Fruit fly (Drosophila melanogaster): ENCODE data around the gene CG3808.
A peak's percentile ranks its signal among the peaks of the same experiment; 100 is the strongest.

The CG3808 gene

DNA sequence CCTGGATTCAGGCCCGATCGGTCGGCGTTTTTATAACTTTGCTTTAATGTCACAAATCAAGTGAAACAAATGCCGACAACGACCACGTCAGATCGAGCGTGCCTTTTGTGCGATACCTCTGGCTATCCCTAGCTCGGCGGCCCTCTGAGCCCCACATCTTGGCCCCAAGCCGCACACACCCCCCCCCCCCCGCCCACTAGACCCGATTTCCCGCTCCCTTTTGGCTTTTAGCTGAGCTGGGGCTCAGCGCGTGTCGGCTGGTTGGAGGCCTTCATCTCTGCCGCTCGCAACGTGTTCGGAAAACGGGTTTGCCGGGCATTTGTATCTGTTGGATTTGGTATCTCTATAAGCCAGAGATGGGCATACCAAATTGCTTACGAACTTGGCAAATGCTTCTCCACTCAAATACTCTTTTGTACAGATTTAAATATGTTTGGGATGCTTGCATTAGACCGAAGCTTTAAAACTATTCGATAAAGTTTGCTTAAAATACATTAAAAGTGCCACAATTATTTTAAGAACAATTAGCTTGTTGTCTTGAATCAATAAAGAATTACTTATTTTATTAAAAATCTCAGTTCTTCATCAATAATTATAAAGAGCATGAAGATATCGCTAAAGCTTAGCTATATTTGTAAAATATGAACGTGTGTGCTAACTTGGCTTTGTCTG lies 15.9 kb upstream of the CG3808 start:
- no peak for TF ChIP-seq CG12768 (GFP tag; optimal IDR thresholded peaks at IDR 0.05)
- TF ChIP-seq cic (GFP tag; optimal IDR thresholded peaks at IDR 0.05): no peak
- no peak for TF ChIP-seq Crg-1 (GFP tag; optimal IDR thresholded peaks at IDR 0.05)
- no peak for TF ChIP-seq pad (GFP tag; optimal IDR thresholded peaks at IDR 0.05)
- no peak for TF ChIP-seq CG7045 (GFP tag; optimal IDR thresholded peaks at IDR 0.05)
- no peak for TF ChIP-seq CG11617 (GFP tag; optimal IDR thresholded peaks at IDR 0.05)
- TF ChIP-seq CG5204 (GFP tag; optimal IDR thresholded peaks at IDR 0.05): no peak
- TF ChIP-seq Clk (GFP tag; optimal IDR thresholded peaks at IDR 0.05): no peak
- TF ChIP-seq Mnt (GFP tag; optimal IDR thresholded peaks at IDR 0.05): no peak
- TF ChIP-seq bab1 (GFP tag; optimal IDR thresholded peaks at IDR 0.05): no peak
- TF ChIP-seq tj (GFP tag; optimal IDR thresholded peaks at IDR 0.05): no peak

dm6 chr3L:19015454-19016054 lies 15.1 kb upstream of the CG3808 start:
- TF ChIP-seq cic (GFP tag; optimal IDR thresholded peaks at IDR 0.05) (peak; percentile 97), CG12768 (GFP tag; optimal IDR thresholded peaks at IDR 0.05) (peak; percentile 49), CG5204 (GFP tag; optimal IDR thresholded peaks at IDR 0.05) (no peak), tj (GFP tag; optimal IDR thresholded peaks at IDR 0.05) (no peak), ovo (GFP tag; optimal IDR thresholded peaks at IDR 0.05) (no peak), pad (GFP tag; optimal IDR thresholded peaks at IDR 0.05) (no peak), Clk (GFP tag; optimal IDR thresholded peaks at IDR 0.05) (no peak), CG14711 (tag; optimal IDR thresholded peaks at IDR 0.05) (no peak), Mnt (GFP tag; optimal IDR thresholded peaks at IDR 0.05) (peak; percentile 17), kay (GFP tag; ENCODE audit: borderline replicate concordance) (peak; percentile 93), cnc (optimal IDR thresholded peaks at IDR 0.05) (no peak), CG1620 (GFP tag; optimal IDR thresholded peaks at IDR 0.05) (no peak), CG11617 (GFP tag; optimal IDR thresholded peaks at IDR 0.05) (no peak), CG7045 (GFP tag; optimal IDR thresholded peaks at IDR 0.05) (peak; percentile 23), Hr96 (GFP tag; optimal IDR thresholded peaks at IDR 0.05) (peak; percentile 33), Crg-1 (GFP tag; optimal IDR thresholded peaks at IDR 0.05) (no peak), toe (GFP tag; optimal IDR thresholded peaks at IDR 0.05) (no peak), bab1 (GFP tag; optimal IDR thresholded peaks at IDR 0.05) (no peak), CG7101 (tag; optimal IDR thresholded peaks at IDR 0.05) (no peak), CG33017 (tag; optimal IDR thresholded peaks at IDR 0.05) (no peak)

DNA sequence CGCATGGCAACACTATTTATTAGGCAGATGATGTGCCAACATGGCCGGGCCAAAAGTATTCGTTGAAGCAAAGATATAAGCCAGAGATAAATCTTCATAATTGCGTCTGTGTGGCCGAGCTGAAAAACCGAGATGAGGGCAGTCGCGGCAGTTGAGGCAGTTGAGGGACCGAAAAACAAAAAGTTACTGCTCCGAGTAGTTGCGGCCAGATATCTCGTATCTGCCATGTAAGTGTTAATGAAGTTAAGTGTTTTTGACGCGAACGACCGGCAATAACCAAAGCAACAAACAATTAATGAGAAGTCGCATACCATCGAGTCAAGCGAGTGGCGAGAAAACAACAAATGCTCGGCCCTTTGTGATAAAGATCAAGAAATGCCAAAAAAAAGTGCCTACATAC lies 14.4 kb upstream of the CG3808 start:
- TF ChIP-seq Crg-1 (GFP tag; optimal IDR thresholded peaks at IDR 0.05) (no peak), CG1620 (GFP tag; optimal IDR thresholded peaks at IDR 0.05) (no peak), Hr96 (GFP tag; optimal IDR thresholded peaks at IDR 0.05) (no peak), cnc (optimal IDR thresholded peaks at IDR 0.05) (no peak), kay (GFP tag; ENCODE audit: borderline replicate concordance) (no peak), bab1 (GFP tag; optimal IDR thresholded peaks at IDR 0.05) (no peak)

dm6 chr3L:19014090-19014489 lies 13.7 kb upstream of the CG3808 start:
- TF ChIP-seq pad (GFP tag; optimal IDR thresholded peaks at IDR 0.05) (no peak), Hr96 (GFP tag; optimal IDR thresholded peaks at IDR 0.05) (no peak), toe (GFP tag; optimal IDR thresholded peaks at IDR 0.05) (no peak)

dm6 chr3L:19013086-19013752 lies 12.8 kb upstream of the CG3808 start:
- TF ChIP-seq CG7101 (tag; optimal IDR thresholded peaks at IDR 0.05) (no peak), CG7045 (GFP tag; optimal IDR thresholded peaks at IDR 0.05) (no peak)

dm6 chr3L:19011174-19011573 lies 10.8 kb upstream of the CG3808 start:
- TF ChIP-seq CG12768 (GFP tag; optimal IDR thresholded peaks at IDR 0.05): no peak
- no peak for TF ChIP-seq kay (GFP tag; ENCODE audit: borderline replicate concordance)
- no peak for TF ChIP-seq CG11617 (GFP tag; optimal IDR thresholded peaks at IDR 0.05)
- TF ChIP-seq CG7101 (tag; optimal IDR thresholded peaks at IDR 0.05): no peak
- TF ChIP-seq Clk (GFP tag; optimal IDR thresholded peaks at IDR 0.05): no peak
- TF ChIP-seq CG33017 (tag; optimal IDR thresholded peaks at IDR 0.05): no peak
- no peak for TF ChIP-seq CG5204 (GFP tag; optimal IDR thresholded peaks at IDR 0.05)
- TF ChIP-seq CG7045 (GFP tag; optimal IDR thresholded peaks at IDR 0.05): no peak
- no peak for TF ChIP-seq cnc (optimal IDR thresholded peaks at IDR 0.05)
- TF ChIP-seq cic (GFP tag; optimal IDR thresholded peaks at IDR 0.05): no peak
- no peak for TF ChIP-seq CG1620 (GFP tag; optimal IDR thresholded peaks at IDR 0.05)
- no peak for TF ChIP-seq Hr96 (GFP tag; optimal IDR thresholded peaks at IDR 0.05)
- no peak for TF ChIP-seq pad (GFP tag; optimal IDR thresholded peaks at IDR 0.05)
- no peak for TF ChIP-seq Mnt (GFP tag; optimal IDR thresholded peaks at IDR 0.05)
- TF ChIP-seq Crg-1 (GFP tag; optimal IDR thresholded peaks at IDR 0.05): no peak

DNA sequence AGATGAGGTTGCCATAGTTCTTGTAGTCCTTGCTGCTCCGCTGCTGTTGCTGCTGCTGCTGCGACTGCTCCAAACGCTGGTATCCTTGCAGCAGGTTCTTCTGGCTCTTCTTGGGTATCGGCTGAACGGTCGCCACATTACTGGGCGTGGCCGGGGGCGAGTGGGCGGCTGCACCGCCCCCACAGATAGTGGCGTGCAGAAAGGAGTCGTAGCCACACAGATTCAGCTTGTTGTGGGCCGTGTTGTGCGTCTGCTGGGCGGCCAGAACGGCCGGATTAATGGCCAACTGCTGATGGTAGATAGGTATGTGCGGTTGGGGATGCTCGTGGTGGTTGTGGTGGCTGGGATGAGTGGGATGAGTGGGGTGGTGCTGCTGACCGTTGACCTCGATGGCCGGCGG lies 5.0 kb upstream of the CG3808 start:
- TF ChIP-seq kay (GFP tag; ENCODE audit: borderline replicate concordance): no peak
- TF ChIP-seq CG33017 (tag; optimal IDR thresholded peaks at IDR 0.05): no peak
